Worm (Caenorhabditis elegans) whole organism, young adult: ENCODE results near the gene fbxb-17.

Experiments
- ZK185.1 ChIP-seq: sonication (generic microtip); optimal IDR thresholded peaks from 2 replicates; lab custom pipeline; 2016; ENCODE audit warnings: mild to moderate bottlenecking, missing genetic modification characterization, missing compliant biosample characterization; ENCODE audit not compliant: poor library complexity, severe bottlenecking
- attf-3 ChIP-seq: fragments of 200-800 bp; sonication (Bioruptor generic); conservative IDR thresholded peaks from 2 replicates; pipeline ENCODE4 v1.3.6; 2022; ENCODE audit warnings: missing genetic modification reagents, missing genetic modification characterization, missing compliant biosample characterization
- lsy-27 ChIP-seq: sonication (generic microtip); optimal IDR thresholded peaks from 2 replicates; lab custom pipeline; 2017; ENCODE audit warnings: missing genetic modification characterization, mild to moderate bottlenecking, missing compliant biosample characterization, antibody characterized with exemption, missing genotype, borderline replicate concordance; ENCODE audit not compliant: insufficient read depth
- nhr-27 ChIP-seq: fragments of 200-800 bp; sonication (Bioruptor generic); optimal IDR thresholded peaks from 2 replicates; lab custom pipeline; 2018; ENCODE audit warnings: mild to moderate bottlenecking, missing genetic modification characterization, moderate library complexity, missing compliant biosample characterization
- ztf-3 ChIP-seq: fragments of 200-800 bp; sonication (Bioruptor generic); optimal IDR thresholded peaks from 2 replicates; lab custom pipeline; 2018; ENCODE audit warnings: mild to moderate bottlenecking, missing genetic modification characterization, missing compliant biosample characterization

DNA sequence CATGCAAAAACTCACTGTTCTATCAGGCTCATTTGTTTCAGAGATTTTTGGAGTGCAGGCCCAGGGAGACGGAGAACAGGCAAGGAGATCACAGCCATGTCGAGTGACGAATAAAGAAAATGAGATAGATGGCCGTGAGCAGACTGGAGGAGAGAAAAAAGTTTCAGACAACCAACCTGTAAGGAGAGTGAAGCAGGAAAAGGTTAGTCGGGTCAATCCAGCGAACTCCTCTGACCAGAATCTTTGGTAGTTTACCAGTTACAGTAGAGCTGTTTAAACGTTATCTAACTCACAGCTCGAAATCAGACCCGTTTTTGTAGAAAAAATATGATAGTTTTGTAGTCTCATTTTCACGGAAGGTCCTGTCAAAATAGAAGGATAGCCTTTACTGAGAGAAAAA lies 27.4 kb upstream of the fbxb-17 start, which contains the start of gene fbxb-21:
- no peak for TF ChIP-seq nhr-27 (tag; lab: Kevin White, UChicago)
- no peak for TF ChIP-seq ztf-3 (GFP tag; lab: Kevin White, UChicago)
- TF ChIP-seq ZK185.1: no peak
- no peak for TF ChIP-seq lsy-27 (tag; lab: Kevin White, UChicago)
- no peak for TF ChIP-seq attf-3 (GFP tag; lab: Robert Waterston, UW)
